Fruit fly (Drosophila melanogaster): ENCODE results near the gene CG13998.
A peak's percentile ranks its signal among the peaks of the same experiment; 100 is the strongest.

CG13998 gene

dm6 chr2L:5997609-5998229, 41.1 kb upstream of the CG13998 start (continued):
- TF ChIP-seq Vsx1 (GFP tag; optimal IDR thresholded peaks at IDR 0.05) = peak; percentile 18
- peak; percentile 63 for TF ChIP-seq cg (GFP tag; optimal IDR thresholded peaks at IDR 0.05)
- TF ChIP-seq HLHmδ (GFP tag; optimal IDR thresholded peaks at IDR 0.05) = peak; percentile 68
- TF ChIP-seq jumu (GFP tag; optimal IDR thresholded peaks at IDR 0.05) = no peak
- peak; percentile 51 for TF ChIP-seq unpg (GFP tag; optimal IDR thresholded peaks at IDR 0.05)
- TF ChIP-seq CG12391 (tag; optimal IDR thresholded peaks at IDR 0.05) = peak; percentile 41
- no peak for TF ChIP-seq da (GFP tag; optimal IDR thresholded peaks at IDR 0.05)
- TF ChIP-seq Sry-δ (GFP tag; optimal IDR thresholded peaks at IDR 0.05) = no peak
- TF ChIP-seq ATbp (GFP tag; optimal IDR thresholded peaks at IDR 0.05) = peak; percentile 71
- TF ChIP-seq kni (GFP tag; optimal IDR thresholded peaks at IDR 0.05) = peak; percentile 93
- peak; percentile 18 for TF ChIP-seq oc (tag; optimal IDR thresholded peaks at IDR 0.05)
- TF ChIP-seq CG17385 (GFP tag; optimal IDR thresholded peaks at IDR 0.05) = peak; percentile 64

DNA sequence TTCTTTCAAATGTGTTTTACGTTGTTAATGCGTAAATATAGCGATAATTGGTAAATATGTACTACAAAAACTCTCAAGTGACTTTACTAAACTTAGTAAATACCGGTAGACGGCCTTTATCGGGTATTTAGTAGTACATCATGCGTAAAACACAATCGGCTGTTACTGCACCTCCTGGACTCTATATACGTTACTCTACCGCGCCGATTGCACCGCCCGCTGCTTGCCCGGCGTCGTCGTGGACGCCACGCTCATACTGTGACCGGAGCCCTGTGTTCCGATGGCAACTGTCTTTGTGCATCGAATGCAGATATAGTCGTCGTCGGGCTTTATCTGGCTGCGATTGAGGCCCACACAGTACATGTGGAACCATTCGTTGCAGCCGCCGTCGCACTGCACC, 33.8 kb upstream of the CG13998 start:
- no peak for TF ChIP-seq CG6683 (GFP tag; optimal IDR thresholded peaks at IDR 0.05)
- TF ChIP-seq CG10543 (GFP tag; optimal IDR thresholded peaks at IDR 0.05) = no peak
- no peak for TF ChIP-seq CG12744 (GFP tag; optimal IDR thresholded peaks at IDR 0.05)
- no peak for TF ChIP-seq CHES-1-like (GFP tag; optimal IDR thresholded peaks at IDR 0.05)
- TF ChIP-seq Bdp1 (GFP tag; optimal IDR thresholded peaks at IDR 0.05) = no peak
- TF ChIP-seq PHDP (tag; optimal IDR thresholded peaks at IDR 0.05) = no peak
- TF ChIP-seq CG7963 (GFP tag; IDR thresholded peaks at IDR 0.05; ENCODE audit: partially characterized antibody) = 0 out of 3 replicates have a peak, but pooled peaks have one; percentile 31
- TF ChIP-seq nom (GFP tag; optimal IDR thresholded peaks at IDR 0.05) = peak; percentile 58
- no peak for TF ChIP-seq CG3407 (GFP tag; optimal IDR thresholded peaks at IDR 0.05)
- TF ChIP-seq aop (GFP tag; IDR thresholded peaks at IDR 0.05) = no peak

DNA sequence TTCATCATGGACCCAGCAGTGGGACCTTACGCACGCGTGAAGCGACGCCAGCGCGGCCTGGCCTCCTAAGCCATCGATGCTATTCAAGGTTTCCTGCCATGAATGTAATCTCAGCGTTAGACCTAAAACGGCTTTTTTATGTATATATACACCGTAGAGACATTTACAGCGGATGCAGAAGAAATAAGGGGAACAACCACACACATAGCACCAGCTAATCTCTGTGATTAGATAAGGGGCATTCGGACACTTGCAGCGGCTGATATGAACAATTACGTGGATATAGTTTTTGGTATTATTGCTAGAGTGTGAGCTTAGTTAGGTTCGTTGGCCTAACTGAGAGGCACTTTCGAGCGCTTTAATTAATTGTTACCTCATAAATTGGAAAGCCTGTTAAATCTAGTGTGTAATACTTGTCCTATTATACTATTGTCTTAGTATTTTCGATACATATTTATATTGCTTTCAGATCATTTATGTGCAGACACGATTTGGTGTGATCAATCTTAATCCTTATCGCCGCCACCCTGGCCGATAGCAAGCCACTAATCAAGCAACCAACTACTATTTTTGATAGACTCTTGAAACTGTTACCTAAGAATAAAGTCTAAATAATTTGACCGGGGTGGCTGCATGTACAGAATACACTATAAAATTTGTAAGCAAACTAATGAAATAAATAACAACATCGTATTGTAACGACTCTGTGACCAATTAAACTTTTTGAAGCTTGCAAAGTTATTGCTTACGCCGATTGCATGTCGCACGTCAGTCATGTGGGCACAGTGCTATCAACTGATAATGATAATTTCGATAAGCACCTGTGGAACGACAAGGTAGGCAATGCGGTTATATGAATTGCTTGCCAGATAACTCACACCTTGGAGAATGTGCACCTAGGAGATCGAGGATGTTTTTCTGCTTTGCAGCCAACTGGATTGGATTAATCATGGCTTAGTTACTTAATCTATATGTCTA, 31.8 kb upstream of the CG13998 start:
- peak in 1 of 2 experiments; percentile 68 for TF ChIP-seq Pdp1 (GFP tag; optimal IDR thresholded peaks at IDR 0.05)
- no peak for TF ChIP-seq B-H1 (GFP tag; IDR thresholded peaks at IDR 0.05)
- no peak for TF ChIP-seq CG8944 (GFP tag; optimal IDR thresholded peaks at IDR 0.05)
- no peak for TF ChIP-seq Bdp1 (GFP tag; optimal IDR thresholded peaks at IDR 0.05)
- TF ChIP-seq Ets65A (GFP tag) = peak; percentile 61
- TF ChIP-seq grn (GFP tag; optimal IDR thresholded peaks at IDR 0.05) = peak; percentile 80
- TF ChIP-seq CG2199 (GFP tag; IDR thresholded peaks at IDR 0.05) = peak; percentile 77; the same call in 1 of the 3 replicates
- TF ChIP-seq sens-2 (GFP tag; IDR thresholded peaks at IDR 0.05) = 0 out of 2 replicates have a peak, but pooled peaks have one; percentile 37
- TF ChIP-seq Taf1 (GFP tag; IDR thresholded peaks at IDR 0.05) = no peak
- TF ChIP-seq Dbx (GFP tag; IDR thresholded peaks at IDR 0.05) = peak; percentile 16; the same call in 1 of the 3 replicates
- TF ChIP-seq mirr (GFP tag; optimal IDR thresholded peaks at IDR 0.05) = peak; percentile 37
- TF ChIP-seq CG7271 (tag; optimal IDR thresholded peaks at IDR 0.05) = no peak
- 0 out of 3 replicates have a peak, but pooled peaks have one; percentile 21 for TF ChIP-seq ci (GFP tag; IDR thresholded peaks at IDR 0.05)
- TF ChIP-seq exex (tag; optimal IDR thresholded peaks at IDR 0.05) = peak; percentile 78
- 0 out of 2 replicates have a peak, but pooled peaks have one; percentile 31 for TF ChIP-seq ara (GFP tag; IDR thresholded peaks at IDR 0.05)
- peak; percentile 40 for TF ChIP-seq sug (tag; optimal IDR thresholded peaks at IDR 0.05)
- TF ChIP-seq GATAe (GFP tag; conservative IDR thresholded peaks at IDR 0.05) = peak; percentile 64; the same call in 1 of the 2 replicates
- TF ChIP-seq ssp (GFP tag; IDR thresholded peaks at IDR 0.05) = no peak
- no peak for TF ChIP-seq Jarid2 (GFP tag; optimal IDR thresholded peaks at IDR 0.05)
- TF ChIP-seq CG34376 (GFP tag; optimal IDR thresholded peaks at IDR 0.05) = peak; percentile 36
- peak; percentile 53; the same call in 1 of the 4 replicates for TF ChIP-seq chinmo (GFP tag; IDR thresholded peaks at IDR 0.05; ENCODE audit: partially characterized antibody)
- peak; percentile 98 for TF ChIP-seq Hey (tag; optimal IDR thresholded peaks at IDR 0.05)
- no peak for TF ChIP-seq Atf-2 (GFP tag; optimal IDR thresholded peaks at IDR 0.05)

Data from whole organism, embryonic.